Fruit fly (Drosophila melanogaster) whole organism, embryonic: ENCODE data around the gene dpr3.

Experiments
- Asciz ChIP-seq: fragments of 200-800 bp; sonication (Bioruptor generic); optimal IDR thresholded peaks from 2 replicates; lab custom pipeline; 2017; ENCODE audit warnings: missing biosample characterization, mild to moderate bottlenecking, missing genetic modification characterization, missing genetic modification reagents
- Atf6 ChIP-seq: fragments of 200-800 bp; sonication (Bioruptor generic); IDR thresholded peaks from 2 replicates; pipeline ENCODE4 v1.3.6; 2022; ENCODE audit warnings: missing biosample characterization, missing genetic modification characterization
- Blimp-1 ChIP-seq: fragments of 200-800 bp; sonication (Bioruptor generic); optimal IDR thresholded peaks from 3 replicates; lab custom pipeline; 2018; ENCODE audit warnings: missing biosample characterization, missing genetic modification characterization, mild to moderate bottlenecking, moderate library complexity, missing genetic modification reagents
- CG12071 ChIP-seq: fragments of 200-800 bp; sonication (Bioruptor generic); optimal IDR thresholded peaks from 3 replicates; lab custom pipeline; 2018; ENCODE audit warnings: missing biosample characterization, mild to moderate bottlenecking, missing genetic modification characterization
- CG1233 ChIP-seq: fragments of 200-800 bp; sonication (Bioruptor generic); optimal IDR thresholded peaks from 4 replicates; lab custom pipeline; 2018; ENCODE audit warnings: missing biosample characterization, mild to moderate bottlenecking, missing genetic modification characterization
- CG12769 ChIP-seq: fragments of 200-800 bp; sonication (Bioruptor generic); optimal IDR thresholded peaks from 2 replicates; lab custom pipeline; 2019; ENCODE audit warnings: missing biosample characterization, mild to moderate bottlenecking, missing genetic modification characterization, moderate library complexity
- CG14667 ChIP-seq: fragments of 200-800 bp; sonication (Bioruptor generic); IDR thresholded peaks from 2 replicates; pipeline ENCODE4 v1.3.6; 2022; ENCODE audit warnings: missing biosample characterization, missing genetic modification characterization
- CG15269 ChIP-seq: fragments of 200-800 bp; sonication (Bioruptor generic); optimal IDR thresholded peaks from 2 replicates; lab custom pipeline; 2018; ENCODE audit warnings: missing biosample characterization, mild to moderate bottlenecking, missing genetic modification characterization, moderate library complexity
- CG1647 ChIP-seq: fragments of 200-800 bp; sonication (Bioruptor generic); optimal IDR thresholded peaks from 3 replicates; lab custom pipeline; 2016; ENCODE audit warnings: missing biosample characterization, missing genetic modification characterization
- CG17912 ChIP-seq: fragments of 200-800 bp; sonication (Bioruptor generic); optimal IDR thresholded peaks from 2 replicates; lab custom pipeline; 2018; ENCODE audit warnings: missing biosample characterization, mild to moderate bottlenecking, missing genetic modification characterization
- CG18476 ChIP-seq: fragments of 200-800 bp; sonication (Bioruptor generic); optimal IDR thresholded peaks from 2 replicates; lab custom pipeline; 2016; ENCODE audit warnings: missing biosample characterization, mild to moderate bottlenecking, missing genetic modification characterization
- CG32772 ChIP-seq: fragments of 200-800 bp; sonication (Bioruptor generic); IDR thresholded peaks from 2 replicates; pipeline ENCODE4 v1.3.6; 2022; ENCODE audit warnings: missing biosample characterization, missing genetic modification characterization
- CG3281 ChIP-seq: fragments of 200-800 bp; sonication (Bioruptor generic); optimal IDR thresholded peaks from 3 replicates; lab custom pipeline; 2017; ENCODE audit warnings: missing biosample characterization, mild to moderate bottlenecking, missing genetic modification characterization
- CG34376 ChIP-seq: fragments of 200-800 bp; sonication (Bioruptor generic); optimal IDR thresholded peaks from 2 replicates; lab custom pipeline; 2018; ENCODE audit warnings: missing biosample characterization, mild to moderate bottlenecking, missing genetic modification characterization
- CG34422 ChIP-seq: fragments of 200-800 bp; sonication (Bioruptor generic); IDR thresholded peaks from 3 replicates; pipeline ENCODE4 v1.3.6; 2022; ENCODE audit warnings: missing biosample characterization, missing genetic modification characterization
- CG5953 ChIP-seq: fragments of 200-800 bp; sonication (Bioruptor generic); IDR thresholded peaks from 2 replicates; pipeline ENCODE4 v1.3.6; 2022; ENCODE audit warnings: missing biosample characterization, missing genetic modification characterization
- CG9215 ChIP-seq: fragments of 200-800 bp; sonication (Bioruptor generic); IDR thresholded peaks from 2 replicates; pipeline ENCODE4 v1.3.6; 2022; ENCODE audit warnings: missing biosample characterization, missing genetic modification characterization
- Dll ChIP-seq: fragments of 200-800 bp; sonication (Bioruptor generic); IDR thresholded peaks from 4 replicates; pipeline ENCODE4 v1.3.6; 2022; ENCODE audit warnings: missing biosample characterization, missing genetic modification characterization; ENCODE audit not compliant: partially characterized antibody
- Dp ChIP-seq: fragments of 200-800 bp; sonication (Bioruptor generic); optimal IDR thresholded peaks from 2 replicates; lab custom pipeline; 2018; ENCODE audit warnings: missing biosample characterization, mild to moderate bottlenecking, missing genetic modification characterization, moderate library complexity
- Hmr ChIP-seq: fragments of 200-800 bp; sonication (Bioruptor generic); optimal IDR thresholded peaks from 3 replicates; lab custom pipeline; 2017; ENCODE audit warnings: mild to moderate bottlenecking, missing biosample characterization, missing genetic modification reagents, missing genetic modification characterization
- Hr39 ChIP-seq: fragments of >200 bp; optimal IDR thresholded peaks from 2 replicates; lab custom pipeline; 2017
- MESR4 ChIP-seq: fragments of 200-800 bp; sonication (Bioruptor generic); optimal IDR thresholded peaks from 2 replicates; lab custom pipeline; 2018; ENCODE audit warnings: missing biosample characterization, mild to moderate bottlenecking, missing genetic modification characterization, moderate library complexity
- Meics ChIP-seq: fragments of 200-800 bp; sonication (Bioruptor generic); optimal IDR thresholded peaks from 2 replicates; lab custom pipeline; 2017; ENCODE audit warnings: missing biosample characterization, mild to moderate bottlenecking, missing genetic modification characterization
- NfI ChIP-seq: fragments of 200-800 bp; sonication (Bioruptor generic); optimal IDR thresholded peaks from 3 replicates; lab custom pipeline; 2018; ENCODE audit warnings: missing biosample characterization, mild to moderate bottlenecking, missing genetic modification characterization, moderate library complexity
- Pdp1 ChIP-seq, 2 experiments: fragments of 200-800 bp; sonication (Bioruptor generic); optimal IDR thresholded peaks; 3 replicates each; lab custom pipeline; 2016; ENCODE audit warnings: missing biosample characterization in 2 of 2, missing genetic modification characterization in 2 of 2, mild to moderate bottlenecking in 1 of 2, moderate library complexity in 1 of 2
- Xbp1 ChIP-seq: fragments of 200-800 bp; sonication (Bioruptor generic); optimal IDR thresholded peaks from 3 replicates; lab custom pipeline; 2016; ENCODE audit warnings: missing biosample characterization, mild to moderate bottlenecking, missing genetic modification characterization
- abd-A ChIP-seq: fragments of 200-800 bp; sonication (Bioruptor generic); optimal IDR thresholded peaks from 3 replicates; lab custom pipeline; 2019; ENCODE audit warnings: missing biosample characterization, mild to moderate bottlenecking, missing genetic modification characterization, moderate library complexity
- aop ChIP-seq: fragments of 200-800 bp; sonication (Bioruptor generic); IDR thresholded peaks from 2 replicates; pipeline ENCODE4 v1.3.6; 2022; ENCODE audit warnings: missing biosample characterization, missing genetic modification characterization
- cato ChIP-seq: fragments of 200-800 bp; sonication (Bioruptor generic); optimal IDR thresholded peaks from 2 replicates; lab custom pipeline; 2016; ENCODE audit warnings: missing biosample characterization, missing genetic modification characterization, borderline replicate concordance
- danr ChIP-seq: fragments of 200-800 bp; sonication (Bioruptor generic); IDR thresholded peaks from 2 replicates; pipeline ENCODE4 v1.3.6; 2022; ENCODE audit warnings: missing biosample characterization, missing genetic modification characterization
- dysf ChIP-seq: fragments of 200-800 bp; sonication (Bioruptor generic); IDR thresholded peaks from 3 replicates; pipeline ENCODE4 v1.3.6; 2022; ENCODE audit warnings: missing biosample characterization, missing genetic modification characterization
- ftz-f1 ChIP-seq: fragments of 200-800 bp; sonication (Bioruptor generic); optimal IDR thresholded peaks from 2 replicates; lab custom pipeline; 2016; ENCODE audit warnings: missing biosample characterization, missing genetic modification characterization
- fu2 ChIP-seq: fragments of 200-800 bp; sonication (Bioruptor generic); optimal IDR thresholded peaks from 2 replicates; lab custom pipeline; 2016; ENCODE audit warnings: missing biosample characterization, missing genetic modification characterization
- gem ChIP-seq: fragments of 200-800 bp; sonication (Bioruptor generic); optimal IDR thresholded peaks from 2 replicates; lab custom pipeline; 2019; ENCODE audit warnings: missing biosample characterization, mild to moderate bottlenecking, missing genetic modification characterization, moderate library complexity
- h ChIP-seq: fragments of >200 bp; optimal IDR thresholded peaks from 2 replicates; lab custom pipeline; 2017
- jing ChIP-seq: fragments of 200-800 bp; sonication (Bioruptor generic); optimal IDR thresholded peaks from 2 replicates; lab custom pipeline; 2018; ENCODE audit warnings: missing biosample characterization, mild to moderate bottlenecking, missing genetic modification characterization
- prd ChIP-seq, 3 experiments: fragments of >200 bp in 2 of 3; fragments of 200-800 bp in 1 of 3; sonication (Bioruptor generic) in 1 of 3; optimal IDR thresholded peaks in 2 of 3; IDR thresholded peaks in 1 of 3; 2 replicates in 2 of 3; 3 replicates in 1 of 3; pipeline versions ENCODE4 v1.3.6 to Lab custom; 2017 to 2022; ENCODE audit warnings: missing biosample characterization in 1 of 3, missing genetic modification characterization in 1 of 3
- ro ChIP-seq: fragments of 200-800 bp; sonication (Bioruptor generic); IDR thresholded peaks from 2 replicates; pipeline ENCODE4 v1.3.6; 2022; ENCODE audit warnings: missing biosample characterization, missing genetic modification characterization
- ttk ChIP-seq: fragments of 200-800 bp; sonication (Bioruptor generic); IDR thresholded peaks from 2 replicates; pipeline ENCODE4 v2.1.2; 2022; ENCODE audit warnings: missing biosample characterization, missing genetic modification characterization
- twi ChIP-seq: fragments of 200-800 bp; optimal IDR thresholded peaks from 2 replicates; lab custom pipeline; 2019; ENCODE audit warnings: missing biosample characterization, mild to moderate bottlenecking, missing genetic modification characterization, moderate library complexity
- unc-4 ChIP-seq: fragments of 200-800 bp; sonication (Bioruptor generic); IDR thresholded peaks from 2 replicates; pipeline ENCODE4 v1.3.6; 2022; ENCODE audit warnings: missing biosample characterization, missing genetic modification characterization; ENCODE audit not compliant: partially characterized antibody
- unpg ChIP-seq: fragments of 200-800 bp; sonication (Bioruptor generic); optimal IDR thresholded peaks from 3 replicates; lab custom pipeline; 2018; ENCODE audit warnings: missing biosample characterization, mild to moderate bottlenecking, missing genetic modification characterization, moderate library complexity
- yki ChIP-seq: fragments of >200 bp; optimal IDR thresholded peaks from 3 replicates; lab custom pipeline; 2018

dpr3 gene

dm6 chr2L:2084349-2084748, 25.3 kb downstream of the dpr3 start (continued):
- TF ChIP-seq gem (tag; lab: Kevin White, UChicago): peak; percentile 40
- 0 out of 2 replicates have a peak, but pooled peaks have one; percentile 28 for TF ChIP-seq CG14667 (GFP tag; lab: Robert Waterston, UW)
- no peak for TF ChIP-seq Blimp-1 (GFP tag; lab: Kevin White, UChicago)
- no peak for TF ChIP-seq Hr39
- TF ChIP-seq CG5953: no peak
- TF ChIP-seq Dp (GFP tag; lab: Kevin White, UChicago): no peak
- TF ChIP-seq abd-A (tag; lab: Kevin White, UChicago): no peak
- no peak for TF ChIP-seq CG1647 (GFP tag; lab: Kevin White, UChicago)
- no peak for TF ChIP-seq ro (GFP tag; lab: Robert Waterston, UW)
- TF ChIP-seq CG18476: no peak
- 0 out of 2 replicates have a peak, but pooled peaks have one; percentile 10 for TF ChIP-seq CG9215 (GFP tag; lab: Robert Waterston, UW)
- no peak for TF ChIP-seq Meics (GFP tag; lab: Kevin White, UChicago)
- TF ChIP-seq CG1233 (GFP tag; lab: Kevin White, UChicago): no peak
- no peak for TF ChIP-seq Dll
- no peak for TF ChIP-seq Atf6 (GFP tag; lab: Robert Waterston, UW)
- 0 out of 3 replicates have a peak, but pooled peaks have one; percentile 33 for TF ChIP-seq CG34422
- TF ChIP-seq prd (optimal IDR thresholded peaks at IDR 0.05; lab: Kevin White, UChicago): no peak
- peak; percentile 77 for TF ChIP-seq prd (GFP tag; IDR thresholded peaks at IDR 0.05; lab: Robert Waterston, UW)
- no peak for TF ChIP-seq Xbp1
- peak; percentile 54; the same call in 1 of the 3 replicates for TF ChIP-seq dysf (GFP tag; lab: Robert Waterston, UW)
- no peak for TF ChIP-seq CG34376 (GFP tag; lab: Kevin White, UChicago)
- no peak for TF ChIP-seq ftz-f1 (GFP tag; lab: Kevin White, UChicago)
- no peak for TF ChIP-seq jing
- peak; percentile 32 for TF ChIP-seq CG12769 (tag; lab: Kevin White, UChicago)
- peak; percentile 3 for TF ChIP-seq CG15269 (tag; lab: Kevin White, UChicago)
- no peak for TF ChIP-seq danr (GFP tag; lab: Robert Waterston, UW)
- no peak for TF ChIP-seq CG17912 (GFP tag; lab: Kevin White, UChicago)
- peak; percentile 17 for TF ChIP-seq Hmr (GFP tag; lab: Kevin White, UChicago)
- no peak for TF ChIP-seq NfI (GFP tag; lab: Kevin White, UChicago)
- no peak for TF ChIP-seq twi (tag; lab: Kevin White, UChicago)
- no peak for TF ChIP-seq CG3281 (GFP tag; lab: Kevin White, UChicago)
- TF ChIP-seq ttk: peak; percentile 39; the same call in 1 of the 2 replicates
- peak; percentile 45; the same call in 1 of the 2 replicates for TF ChIP-seq CG32772 (GFP tag; lab: Robert Waterston, UW)
- TF ChIP-seq Pdp1 (GFP tag; optimal IDR thresholded peaks at IDR 0.05; lab: Kevin White, UChicago): no peak
- TF ChIP-seq MESR4 (GFP tag; lab: Kevin White, UChicago): no peak
- no peak for TF ChIP-seq unc-4 (GFP tag; lab: Robert Waterston, UW)
- no peak for TF ChIP-seq yki
- TF ChIP-seq fu2 (GFP tag; lab: Kevin White, UChicago): no peak
- TF ChIP-seq h: no peak
- TF ChIP-seq cato: no peak
- no peak for TF ChIP-seq CG12071
- no peak for TF ChIP-seq aop (GFP tag; lab: Robert Waterston, UW)
- no peak for TF ChIP-seq Asciz

- TF ChIP-seq CG12769 (tag; lab: Kevin White, UChicago) (no peak), unpg (GFP tag; lab: Kevin White, UChicago) (no peak)
These were observed 30.1 kb downstream of the dpr3 start, which contains the start of gene CG12674 for dm6 chr2L:2079619-2080018. Gene CG12674 (plus strand): TSS chr2L:2079919.
